Fruit fly (Drosophila melanogaster): ENCODE measurements around the gene Ir7e.
A peak's percentile ranks its signal among the peaks of the same experiment; 100 is the strongest.

Ir7e gene

dm6 chrX:7920081-7920688 lies 38.7 kb upstream of the Ir7e start, which contains the start of the genes hdm and Ykt6 (continued):
- TF ChIP-seq CG7963 (GFP tag; IDR thresholded peaks at IDR 0.05; ENCODE audit: partially characterized antibody): peak; percentile 77
- no peak for TF ChIP-seq GATAe (GFP tag; conservative IDR thresholded peaks at IDR 0.05)
- no peak for TF ChIP-seq run (tag; optimal IDR thresholded peaks at IDR 0.05)
- TF ChIP-seq CG33557 (GFP tag; optimal IDR thresholded peaks at IDR 0.05): peak; percentile 66
- no peak for TF ChIP-seq Sox100B (GFP tag; optimal IDR thresholded peaks at IDR 0.05)
- peak; percentile 90 for TF ChIP-seq Opbp (GFP tag; IDR thresholded peaks at IDR 0.05; ENCODE audit: partially characterized antibody)
- peak; percentile 73 for TF ChIP-seq CG18599 (GFP tag; optimal IDR thresholded peaks at IDR 0.05)
- no peak for TF ChIP-seq CG7745 (tag; optimal IDR thresholded peaks at IDR 0.05)
- peak; percentile 90 for TF ChIP-seq CG17186 (GFP tag; optimal IDR thresholded peaks at IDR 0.05)
- TF ChIP-seq ftz-f1 (GFP tag; optimal IDR thresholded peaks at IDR 0.05): no peak
- peak; percentile 46 for TF ChIP-seq Hr3 (GFP tag; optimal IDR thresholded peaks at IDR 0.05)
- TF ChIP-seq CG12236 (GFP tag; optimal IDR thresholded peaks at IDR 0.05): peak; percentile 34
- TF ChIP-seq CG8388 (GFP tag; optimal IDR thresholded peaks at IDR 0.05): peak; percentile 68
- TF ChIP-seq CG3838 (GFP tag; optimal IDR thresholded peaks at IDR 0.05): no peak
- peak; percentile 72 for TF ChIP-seq PHDP (tag; optimal IDR thresholded peaks at IDR 0.05)
- TF ChIP-seq ato (GFP tag; IDR thresholded peaks at IDR 0.05; ENCODE audit: partially characterized antibody): peak; percentile 86
- no peak for TF ChIP-seq Fer3 (tag; optimal IDR thresholded peaks at IDR 0.05)
- peak; percentile 81 for TF ChIP-seq NC2β (GFP tag; optimal IDR thresholded peaks at IDR 0.05)
- peak; percentile 76 for TF ChIP-seq CG17359 (tag; optimal IDR thresholded peaks at IDR 0.05)
- TF ChIP-seq Mrtf (GFP tag; IDR thresholded peaks at IDR 0.05): peak; percentile 65; the same call in 2 of the 3 replicates
- TF ChIP-seq sqz (GFP tag; optimal IDR thresholded peaks at IDR 0.05): no peak
- TF ChIP-seq Lhr (GFP tag; optimal IDR thresholded peaks at IDR 0.05): peak; percentile 52
- peak; percentile 93 for TF ChIP-seq CG2129 (GFP tag; IDR thresholded peaks at IDR 0.05; ENCODE audit: partially characterized antibody)
- TF ChIP-seq CG10654 (GFP tag; optimal IDR thresholded peaks at IDR 0.05): peak; percentile 71
- TF ChIP-seq Xbp1 (GFP tag; optimal IDR thresholded peaks at IDR 0.05): peak; percentile 83
- TF ChIP-seq CG18764 (GFP tag; optimal IDR thresholded peaks at IDR 0.05): peak; percentile 70
- TF ChIP-seq pros (GFP tag; optimal IDR thresholded peaks at IDR 0.05): no peak
- no peak for TF ChIP-seq gcm2 (GFP tag; optimal IDR thresholded peaks at IDR 0.05)
- no peak for TF ChIP-seq gce (GFP tag; IDR thresholded peaks at IDR 0.05)
- peak; percentile 97 for TF ChIP-seq sna (GFP tag; IDR thresholded peaks at IDR 0.05; ENCODE audit: partially characterized antibody)
- no peak for TF ChIP-seq CG8281 (tag; optimal IDR thresholded peaks at IDR 0.05)
- TF ChIP-seq pfk (GFP tag; optimal IDR thresholded peaks at IDR 0.05): peak; percentile 17
- peak in 1 of 2 experiments; percentile 72 for TF ChIP-seq Hr51 (GFP tag; optimal IDR thresholded peaks at IDR 0.05)
- TF ChIP-seq CG16863 (GFP tag; optimal IDR thresholded peaks at IDR 0.05): peak; percentile 80
- TF ChIP-seq Sry-β (GFP tag; optimal IDR thresholded peaks at IDR 0.05): peak; percentile 12
- TF ChIP-seq CG10147 (GFP tag; optimal IDR thresholded peaks at IDR 0.05): no peak
- peak; percentile 36 for TF ChIP-seq CG31365 (tag; optimal IDR thresholded peaks at IDR 0.05)
- no peak for TF ChIP-seq Ravus (GFP tag; IDR thresholded peaks at IDR 0.05)
- peak; percentile 98 for TF ChIP-seq Myb (GFP tag; optimal IDR thresholded peaks at IDR 0.05)
- peak; percentile 74; the same call in 1 of the 2 replicates for TF ChIP-seq Awh (GFP tag; IDR thresholded peaks at IDR 0.05)
- TF ChIP-seq fd96Cb (tag; optimal IDR thresholded peaks at IDR 0.05): peak; percentile 51
- TF ChIP-seq D19B (GFP tag; optimal IDR thresholded peaks at IDR 0.05): peak; percentile 31
- TF ChIP-seq HHEX (GFP tag; optimal IDR thresholded peaks at IDR 0.05): no peak
- peak; percentile 95 for TF ChIP-seq CG16813 (GFP tag; IDR thresholded peaks at IDR 0.05; ENCODE audit: partially characterized antibody)
- TF ChIP-seq Hmr (GFP tag; optimal IDR thresholded peaks at IDR 0.05): no peak
- TF ChIP-seq CG10321 (GFP tag; IDR thresholded peaks at IDR 0.05): no peak
- no peak for TF ChIP-seq Trl (optimal IDR thresholded peaks at IDR 0.05)
- TF ChIP-seq Trl (GFP tag; optimal IDR thresholded peaks at IDR 0.05): peak; percentile 84
- TF ChIP-seq odd (GFP tag; optimal IDR thresholded peaks at IDR 0.05): no peak
